Worm (Caenorhabditis elegans): ENCODE measurements around the gene T21D12.7.
A peak's percentile ranks its signal among the peaks of the same experiment; 100 is the strongest.

Gene T21D12.7

ce11 chrIV:282008-282407 lies 9.2 kb downstream of the T21D12.7 start:
- TF ChIP-seq aly-2 (tag; optimal IDR thresholded peaks at IDR 0.05) (no peak), tbx-2 (tag; optimal IDR thresholded peaks at IDR 0.05) (no peak), efl-1 (optimal IDR thresholded peaks at IDR 0.05) (no peak), efl-1 (GFP tag; optimal IDR thresholded peaks at IDR 0.05 in 1 of 2) (peak in 1 of 2 experiments; percentile 74), lin-14 (GFP tag; optimal IDR thresholded peaks at IDR 0.05) (peak; percentile 28), pag-3 (tag; optimal IDR thresholded peaks at IDR 0.05; ENCODE audit: borderline replicate concordance, insufficient read depth) (no peak), lin-15B (tag; optimal IDR thresholded peaks at IDR 0.05) (no peak), nhr-84 (tag; optimal IDR thresholded peaks at IDR 0.05) (no peak), nhr-85 (tag) (peak; percentile 17), mep-1 (tag; optimal IDR thresholded peaks at IDR 0.05) (peak; percentile 6), swsn-7 (tag; optimal IDR thresholded peaks at IDR 0.05) (no peak), fkh-4 (tag; optimal IDR thresholded peaks at IDR 0.05; ENCODE audit: borderline replicate concordance) (no peak), rnt-1 (tag; optimal IDR thresholded peaks at IDR 0.05) (peak; percentile 6), nhr-77 (tag; optimal IDR thresholded peaks at IDR 0.05) (no peak), nhr-19 (GFP tag; conservative IDR thresholded peaks at IDR 0.05) (no peak)

- TF ChIP-seq snpc-4 (tag; optimal IDR thresholded peaks at IDR 0.05) (no peak), efl-1 (optimal IDR thresholded peaks at IDR 0.05) (no peak), efl-1 (GFP tag; optimal IDR thresholded peaks at IDR 0.05 in 1 of 2) (peak in 1 of 2 experiments; percentile 68), elt-3 (tag; optimal IDR thresholded peaks at IDR 0.05) (no peak), tbx-2 (tag; optimal IDR thresholded peaks at IDR 0.05) (no peak)
Measured at ce11 chrIV:278284-278683, 13.0 kb downstream of the T21D12.7 start.

- TF ChIP-seq dpl-1 (GFP tag; optimal IDR thresholded peaks at IDR 0.05): no peak
- peak in 1 of 2 experiments; percentile 3 for TF ChIP-seq lsy-2 (tag; optimal IDR thresholded peaks at IDR 0.05)
- TF ChIP-seq unc-98 (GFP tag; IDR thresholded peaks at IDR 0.05): no peak
- TF ChIP-seq aha-1 (tag; optimal IDR thresholded peaks at IDR 0.05): no peak
- no peak for TF ChIP-seq snu-23 (GFP tag; optimal IDR thresholded peaks at IDR 0.05)
- TF ChIP-seq unc-30 (tag; optimal IDR thresholded peaks at IDR 0.05): no peak
- peak; percentile 65 for TF ChIP-seq elt-2 (tag; optimal IDR thresholded peaks at IDR 0.05)
- TF ChIP-seq rnt-1 (tag; optimal IDR thresholded peaks at IDR 0.05): no peak
Measured at ce11 chrIV:275146-275545, 16.1 kb downstream of the T21D12.7 start.

ce11 chrIV:274185-274584 lies 17.1 kb downstream of the T21D12.7 start, which contains the start of gene sma-10:
TSS of gene sma-10 (plus strand) at chrIV:274420.
- no peak for TF ChIP-seq unc-62 (GFP tag; optimal IDR thresholded peaks at IDR 0.05)
- no peak for TF ChIP-seq tlp-1 (tag; optimal IDR thresholded peaks at IDR 0.05)
- no peak for TF ChIP-seq unc-130 (tag; optimal IDR thresholded peaks at IDR 0.05)
- TF ChIP-seq unc-98 (GFP tag; IDR thresholded peaks at IDR 0.05): no peak
- TF ChIP-seq snu-23 (GFP tag; optimal IDR thresholded peaks at IDR 0.05): peak; percentile 55
- no peak for TF ChIP-seq F16B12.6 (tag; optimal IDR thresholded peaks at IDR 0.05)
- TF ChIP-seq sup-37 (GFP tag; optimal IDR thresholded peaks at IDR 0.05): no peak
- TF ChIP-seq elt-3 (tag; optimal IDR thresholded peaks at IDR 0.05): peak in 4 of 6 experiments; percentile 23 to 91 (median 56)
- peak in 1 of 2 experiments; percentile 72 for TF ChIP-seq lin-35 (GFP tag; optimal IDR thresholded peaks at IDR 0.05)
- no peak for TF ChIP-seq ztf-4 (tag; optimal IDR thresholded peaks at IDR 0.05)
- peak; percentile 35 for TF ChIP-seq jun-1 (tag; optimal IDR thresholded peaks at IDR 0.05)
- no peak for TF ChIP-seq egl-27 (tag; optimal IDR thresholded peaks at IDR 0.05)
- TF ChIP-seq zip-4 (GFP tag; optimal IDR thresholded peaks at IDR 0.05): no peak
- no peak for TF ChIP-seq nhr-237 (tag; optimal IDR thresholded peaks at IDR 0.05)
- TF ChIP-seq elt-2 (tag; optimal IDR thresholded peaks at IDR 0.05): peak; percentile 91
- TF ChIP-seq unc-86 (tag; optimal IDR thresholded peaks at IDR 0.05): no peak
- no peak for TF ChIP-seq hlh-4 (tag; optimal IDR thresholded peaks at IDR 0.05)
- TF ChIP-seq fkh-4 (tag; optimal IDR thresholded peaks at IDR 0.05; ENCODE audit: borderline replicate concordance): no peak
- peak in 1 of 2 experiments; percentile 62 for TF ChIP-seq lsy-2 (tag; optimal IDR thresholded peaks at IDR 0.05)
- TF ChIP-seq C34B4.2 (tag; optimal IDR thresholded peaks at IDR 0.05): no peak
- TF ChIP-seq grh-1 (GFP tag; IDR thresholded peaks at IDR 0.05): no peak
- TF ChIP-seq fkh-8 (tag; optimal IDR thresholded peaks at IDR 0.05): no peak
- TF ChIP-seq pqm-1 (tag; optimal IDR thresholded peaks at IDR 0.05): peak; percentile 71
- no peak for TF ChIP-seq isw-1 (GFP tag; IDR thresholded peaks at IDR 0.05)
- TF ChIP-seq ces-1 (GFP tag; optimal IDR thresholded peaks at IDR 0.05): no peak
- no peak for TF ChIP-seq mab-9 (GFP tag; IDR thresholded peaks at IDR 0.05)
- no peak for TF ChIP-seq C04F5.9 (tag; optimal IDR thresholded peaks at IDR 0.05)
- TF ChIP-seq nhr-76 (tag; optimal IDR thresholded peaks at IDR 0.05): no peak
- TF ChIP-seq ama-1 (optimal IDR thresholded peaks at IDR 0.05): no peak
- TF ChIP-seq pag-3 (tag; optimal IDR thresholded peaks at IDR 0.05; ENCODE audit: borderline replicate concordance, insufficient read depth): no peak
- no peak for TF ChIP-seq pax-3 (tag; optimal IDR thresholded peaks at IDR 0.05)
- no peak for TF ChIP-seq snpc-4 (tag; optimal IDR thresholded peaks at IDR 0.05)

All from whole organism, L1 larva.